Worm (Caenorhabditis elegans) whole organism, late embryonic: ENCODE measurements around the gene F43G6.16.

Source experiments
- F13H6.1 ChIP-seq: sonication (generic microtip); optimal IDR thresholded peaks from 2 replicates; lab custom pipeline; 2016; ENCODE audit warnings: missing genetic modification characterization, missing compliant biosample characterization
- K09A11.1 ChIP-seq: sonication (generic microtip); optimal IDR thresholded peaks from 2 replicates; lab custom pipeline; 2017; ENCODE audit warnings: antibody characterized with exemption, mild to moderate bottlenecking, missing genetic modification characterization, missing compliant biosample characterization; ENCODE audit not compliant: insufficient read depth
- T23F11.4 ChIP-seq: fragments of 200-800 bp; sonication (Bioruptor generic); optimal IDR thresholded peaks from 2 replicates; lab custom pipeline; 2018; ENCODE audit warnings: mild to moderate bottlenecking, missing genetic modification characterization, missing compliant biosample characterization
- ama-1 ChIP-seq: fragments of 150-350 bp; optimal IDR thresholded peaks from 2 replicates; lab custom pipeline; 2014
- ceh-18 ChIP-seq: sonication (generic microtip); optimal IDR thresholded peaks from 2 replicates; lab custom pipeline; 2016; ENCODE audit warnings: missing genetic modification characterization, missing compliant biosample characterization
- ceh-22 ChIP-seq: sonication (generic microtip); optimal IDR thresholded peaks from 2 replicates; lab custom pipeline; 2017; ENCODE audit warnings: missing biosample characterization, missing genetic modification characterization
- ceh-30 ChIP-seq: fragments of 150-350 bp; optimal IDR thresholded peaks from 2 replicates; lab custom pipeline; 2014; ENCODE audit warnings: missing biosample characterization, missing genetic modification characterization
- ceh-31 ChIP-seq: sonication (generic microtip); optimal IDR thresholded peaks from 2 replicates; lab custom pipeline; 2016; ENCODE audit warnings: missing genetic modification characterization, missing compliant biosample characterization
- ceh-34 ChIP-seq: sonication (generic microtip); optimal IDR thresholded peaks from 2 replicates; lab custom pipeline; 2016; ENCODE audit warnings: mild to moderate bottlenecking, missing genetic modification characterization, missing compliant biosample characterization
- ceh-45 ChIP-seq: fragments of 200-800 bp; sonication (Bioruptor generic); IDR thresholded peaks from 2 replicates; pipeline ENCODE4 v1.3.6; 2022; ENCODE audit warnings: missing genetic modification reagents, missing genetic modification characterization, missing compliant biosample characterization
- ceh-9 ChIP-seq: sonication (generic microtip); optimal IDR thresholded peaks from 2 replicates; lab custom pipeline; 2016; ENCODE audit warnings: mild to moderate bottlenecking, missing genetic modification characterization, inconsistent platforms, missing compliant biosample characterization
- dmd-4 ChIP-seq: sonication (generic microtip); optimal IDR thresholded peaks from 2 replicates; lab custom pipeline; 2016; ENCODE audit warnings: borderline replicate concordance, missing genetic modification characterization, missing compliant biosample characterization
- elt-2 ChIP-seq: sonication (generic microtip); optimal IDR thresholded peaks from 2 replicates; lab custom pipeline; 2016; ENCODE audit warnings: missing genetic modification reagents, missing genetic modification characterization, missing compliant biosample characterization
- fax-1 ChIP-seq: sonication (generic microtip); optimal IDR thresholded peaks from 2 replicates; lab custom pipeline; 2016; ENCODE audit warnings: missing genotype, missing genetic modification characterization, missing compliant biosample characterization
- fkh-10 ChIP-seq: fragments of 150-350 bp; optimal IDR thresholded peaks from 2 replicates; lab custom pipeline; 2014; ENCODE audit warnings: missing biosample characterization, missing genetic modification reagents, missing genetic modification characterization
- fkh-6 ChIP-seq: sonication (generic microtip); optimal IDR thresholded peaks from 2 replicates; lab custom pipeline; 2016; ENCODE audit warnings: missing genetic modification characterization, missing compliant biosample characterization
- gmeb-2 ChIP-seq: sonication (generic microtip); optimal IDR thresholded peaks from 2 replicates; lab custom pipeline; 2016; ENCODE audit warnings: missing genetic modification characterization, inconsistent platforms, missing compliant biosample characterization
- hlh-30 ChIP-seq: sonication (generic microtip); optimal IDR thresholded peaks from 2 replicates; lab custom pipeline; 2017; ENCODE audit warnings: antibody characterized with exemption, missing genetic modification characterization, missing compliant biosample characterization; ENCODE audit not compliant: insufficient read depth
- hlh-6 ChIP-seq: sonication (generic microtip); optimal IDR thresholded peaks from 2 replicates; lab custom pipeline; 2016; ENCODE audit warnings: missing genotype, missing genetic modification characterization, missing compliant biosample characterization
- hlh-8 ChIP-seq: sonication (generic microtip); optimal IDR thresholded peaks from 2 replicates; lab custom pipeline; 2016; ENCODE audit warnings: missing genotype, missing genetic modification characterization, missing compliant biosample characterization
- lin-11 ChIP-seq: fragments of 200-800 bp; sonication (Bioruptor generic); optimal IDR thresholded peaks from 2 replicates; lab custom pipeline; 2018; ENCODE audit warnings: mild to moderate bottlenecking, missing genetic modification characterization, missing compliant biosample characterization
- madf-2 ChIP-seq: sonication (generic microtip); optimal IDR thresholded peaks from 2 replicates; lab custom pipeline; 2017; ENCODE audit warnings: missing genetic modification characterization, missing compliant biosample characterization
- mec-3 ChIP-seq: sonication (generic microtip); optimal IDR thresholded peaks from 2 replicates; lab custom pipeline; 2016; ENCODE audit warnings: borderline replicate concordance, missing genetic modification characterization, missing compliant biosample characterization
- nfya-1 ChIP-seq: sonication (generic microtip); optimal IDR thresholded peaks from 2 replicates; lab custom pipeline; 2017; ENCODE audit warnings: missing genetic modification characterization, mild to moderate bottlenecking, missing compliant biosample characterization, antibody characterized with exemption, moderate library complexity
- nhr-11 ChIP-seq: fragments of 150-350 bp; optimal IDR thresholded peaks from 2 replicates; lab custom pipeline; 2014; ENCODE audit warnings: missing biosample characterization, missing genetic modification characterization
- odd-2 ChIP-seq: sonication (generic microtip); optimal IDR thresholded peaks from 2 replicates; lab custom pipeline; 2017; ENCODE audit warnings: antibody characterized with exemption, mild to moderate bottlenecking, missing genetic modification characterization, missing compliant biosample characterization
- pax-1 ChIP-seq: fragments of 150-350 bp; optimal IDR thresholded peaks from 2 replicates; lab custom pipeline; 2014; ENCODE audit warnings: missing biosample characterization, missing genetic modification characterization
- pha-2 ChIP-seq: sonication (generic microtip); optimal IDR thresholded peaks from 2 replicates; lab custom pipeline; 2017; ENCODE audit warnings: mild to moderate bottlenecking, missing genetic modification characterization, missing compliant biosample characterization
- pqm-1 ChIP-seq: sonication (generic microtip); optimal IDR thresholded peaks from 2 replicates; lab custom pipeline; 2016; ENCODE audit warnings: missing genetic modification characterization, missing compliant biosample characterization
- ref-2 ChIP-seq: sonication (generic microtip); optimal IDR thresholded peaks from 2 replicates; lab custom pipeline; 2016; ENCODE audit warnings: missing genetic modification characterization, missing compliant biosample characterization
- sdc-2 ChIP-seq: sonication (generic microtip); optimal IDR thresholded peaks from 2 replicates; lab custom pipeline; 2016; ENCODE audit warnings: missing genotype, missing genetic modification characterization, missing compliant biosample characterization
- sox-2 ChIP-seq: fragments of 200-800 bp; sonication (Bioruptor generic); IDR thresholded peaks from 2 replicates; pipeline ENCODE4 v1.3.6; 2022; ENCODE audit warnings: missing genetic modification reagents, missing genetic modification characterization, missing compliant biosample characterization
- sox-4 ChIP-seq: sonication (generic microtip); optimal IDR thresholded peaks from 2 replicates; lab custom pipeline; 2017; ENCODE audit warnings: mild to moderate bottlenecking, missing genetic modification characterization, inconsistent platforms, missing compliant biosample characterization
- syd-9 ChIP-seq: sonication (generic microtip); optimal IDR thresholded peaks from 2 replicates; lab custom pipeline; 2016; ENCODE audit warnings: mild to moderate bottlenecking, missing genetic modification characterization, moderate library complexity, missing compliant biosample characterization
- tbx-2 ChIP-seq: sonication (generic microtip); optimal IDR thresholded peaks from 2 replicates; lab custom pipeline; 2016; ENCODE audit warnings: missing genetic modification characterization, missing compliant biosample characterization
- tbx-7 ChIP-seq: sonication (generic microtip); optimal IDR thresholded peaks from 2 replicates; lab custom pipeline; 2016; ENCODE audit warnings: missing genotype, missing genetic modification characterization, missing compliant biosample characterization
- unc-3 ChIP-seq, 2 experiments: fragments of 200-800 bp in 1 of 2; sonication (Bioruptor generic) in 1 of 2; sonication (generic microtip) in 1 of 2; conservative IDR thresholded peaks in 1 of 2; optimal IDR thresholded peaks in 1 of 2; 2 replicates each; pipeline versions ENCODE4 v1.3.6 to Lab custom; 2016 to 2022; ENCODE audit warnings: missing compliant biosample characterization in 2 of 2, missing genetic modification characterization in 2 of 2, missing genetic modification reagents in 1 of 2
- unc-42 ChIP-seq: sonication (generic microtip); optimal IDR thresholded peaks from 2 replicates; lab custom pipeline; 2016; ENCODE audit warnings: missing genotype, missing genetic modification characterization, missing compliant biosample characterization
- unc-86 ChIP-seq: sonication (generic microtip); optimal IDR thresholded peaks from 2 replicates; lab custom pipeline; 2016; ENCODE audit warnings: missing genetic modification characterization, missing compliant biosample characterization
- zip-5 ChIP-seq: sonication (generic microtip); optimal IDR thresholded peaks from 2 replicates; lab custom pipeline; 2016; ENCODE audit warnings: missing genetic modification characterization, missing compliant biosample characterization

Gene F43G6.16

DNA sequence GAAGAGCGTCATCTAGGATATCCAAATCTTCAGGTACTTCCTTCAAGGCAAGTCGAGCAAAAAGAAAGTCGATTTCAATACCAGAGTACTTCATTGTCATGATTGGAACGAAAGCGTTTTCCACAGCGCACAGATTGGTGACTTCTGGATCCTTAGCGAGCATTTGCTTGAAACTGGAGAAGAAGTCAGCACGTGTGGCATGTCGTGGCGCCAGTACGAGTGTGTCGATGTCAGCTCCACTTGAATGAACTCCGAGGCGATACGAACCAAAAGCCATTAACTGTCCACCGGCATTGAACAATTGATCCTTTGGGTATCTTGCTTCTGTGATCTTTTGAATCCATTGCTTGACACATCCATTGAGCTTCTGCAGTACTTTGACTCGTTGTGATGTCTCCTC is 33.6 kb upstream of the F43G6.16 start:
- TF ChIP-seq unc-3 (GFP tag; conservative IDR thresholded peaks at IDR 0.05; lab: Robert Waterston, UW) (no peak), unc-3 (tag; optimal IDR thresholded peaks at IDR 0.05; lab: Kevin White, UChicago) (no peak), syd-9 (tag; lab: Kevin White, UChicago) (no peak), pqm-1 (no peak), lin-11 (no peak), sox-4 (tag; lab: Kevin White, UChicago) (no peak), unc-42 (no peak), unc-86 (tag; lab: Kevin White, UChicago) (no peak), ceh-45 (GFP tag; lab: Robert Waterston, UW) (no peak), hlh-6 (tag; lab: Kevin White, UChicago) (no peak), sdc-2 (tag; lab: Kevin White, UChicago) (no peak), ref-2 (no peak), fkh-10 (GFP tag; lab: Kevin White, UChicago) (no peak), T23F11.4 (no peak), ceh-30 (tag; lab: Kevin White, UChicago) (no peak), nhr-11 (tag; lab: Kevin White, UChicago) (no peak), tbx-7 (tag; lab: Kevin White, UChicago) (no peak)

DNA sequence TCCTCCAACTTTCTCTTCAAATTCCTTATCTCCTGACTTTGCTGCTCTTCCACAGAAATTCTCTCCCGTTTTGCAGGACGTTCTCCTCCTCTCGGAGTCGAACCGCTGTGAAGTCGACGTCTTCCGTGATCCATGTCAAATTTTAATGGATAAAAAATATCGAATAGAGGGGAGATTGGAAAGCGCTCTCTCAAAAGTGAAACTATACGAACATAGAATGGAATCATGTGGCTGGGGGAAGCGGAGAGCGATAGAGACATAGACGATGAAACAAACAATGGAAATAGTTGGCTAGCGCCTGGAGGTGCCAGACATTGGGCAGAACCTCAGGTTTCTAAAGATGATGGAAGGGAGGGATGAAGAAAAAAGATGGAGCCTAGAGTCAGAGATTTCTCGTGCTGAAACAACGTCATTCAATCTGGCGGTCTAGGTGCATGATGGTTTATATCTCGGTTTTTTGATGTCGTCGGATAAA is 31.5 kb upstream of the F43G6.16 start, which contains the start of gene F43G6.8:
TSS of gene F43G6.8 (minus strand) at position 198 of the 475 bp plus-strand sequence.
- peak; percentile 26 for TF ChIP-seq tbx-2 (tag; lab: Kevin White, UChicago)
- TF ChIP-seq ceh-18: peak; percentile 14
- TF ChIP-seq pax-1: no peak
- no peak for TF ChIP-seq mec-3 (tag; lab: Kevin White, UChicago)
- peak; percentile 84 for TF ChIP-seq hlh-30 (tag; lab: Kevin White, UChicago)
- TF ChIP-seq nfya-1 (tag; lab: Kevin White, UChicago): peak; percentile 21
- no peak for TF ChIP-seq lin-11
- TF ChIP-seq ref-2: peak; percentile 20
- TF ChIP-seq fkh-6 (tag; lab: Kevin White, UChicago): no peak
- TF ChIP-seq ceh-31 (tag; lab: Kevin White, UChicago): peak; percentile 28

DNA sequence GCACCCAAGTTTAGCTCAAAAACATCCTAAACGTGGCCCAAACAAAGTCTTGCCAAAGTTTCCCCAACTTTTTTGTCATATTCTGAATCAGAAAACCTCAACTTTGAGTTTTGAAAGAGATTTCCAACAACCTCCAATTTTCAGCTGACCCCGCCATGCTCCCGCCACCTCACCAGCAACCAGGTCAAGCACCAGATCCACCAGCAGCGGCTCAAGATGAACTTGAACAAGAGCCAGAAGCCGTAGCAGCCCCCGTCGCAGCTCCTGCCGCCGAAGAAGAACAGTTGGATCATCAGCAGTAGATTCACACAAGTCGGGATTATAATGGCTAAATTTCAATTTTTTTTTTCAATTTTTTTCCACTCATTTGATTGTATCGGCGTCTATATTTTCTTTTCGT is 28.8 kb upstream of the F43G6.16 start:
- TF ChIP-seq F13H6.1 (no peak), K09A11.1 (no peak), ceh-34 (tag; lab: Kevin White, UChicago) (no peak), ceh-18 (no peak), sox-4 (tag; lab: Kevin White, UChicago) (no peak), ama-1 (no peak), T23F11.4 (no peak), madf-2 (tag; lab: Kevin White, UChicago) (no peak), odd-2 (no peak), ceh-9 (no peak), elt-2 (tag; lab: Kevin White, UChicago) (no peak), ceh-22 (tag; lab: Kevin White, UChicago) (no peak), zip-5 (tag; lab: Kevin White, UChicago) (no peak), fax-1 (no peak), pha-2 (no peak), hlh-8 (tag; lab: Kevin White, UChicago) (no peak), gmeb-2 (tag; lab: Kevin White, UChicago) (no peak), dmd-4 (tag; lab: Kevin White, UChicago) (no peak), sox-2 (GFP tag; lab: Robert Waterston, UW) (no peak), ceh-45 (GFP tag; lab: Robert Waterston, UW) (no peak)
